Fruit fly (Drosophila melanogaster) whole organism, adult: ENCODE data around the gene CG32276.

Source experiments
- CG33017 ChIP-seq: fragments of 200-800 bp; sonication (Bioruptor generic); optimal IDR thresholded peaks from 2 replicates; lab custom pipeline; 2018; ENCODE audit warnings: missing biosample characterization, mild to moderate bottlenecking, missing genetic modification characterization, moderate library complexity
- CG7101 ChIP-seq: fragments of 200-800 bp; sonication (Bioruptor generic); optimal IDR thresholded peaks from 2 replicates; lab custom pipeline; 2018; ENCODE audit warnings: missing biosample characterization, mild to moderate bottlenecking, missing genetic modification characterization, moderate library complexity
- pad ChIP-seq: fragments of 200-800 bp; sonication (Bioruptor generic); optimal IDR thresholded peaks from 3 replicates; lab custom pipeline; 2017; ENCODE audit warnings: missing biosample characterization, missing genetic modification characterization, mild to moderate bottlenecking, moderate library complexity, missing genetic modification reagents

- TF ChIP-seq pad (GFP tag; lab: Kevin White, UChicago) (peak; percentile 26), CG33017 (tag; lab: Kevin White, UChicago) (peak; percentile 44), CG7101 (tag; lab: Kevin White, UChicago) (peak; percentile 25)
Measured at dm6 chr3L:3225769-3226457, 27.1 kb upstream of the CG32276 start.
